Worm (Caenorhabditis elegans): ENCODE data around the gene C49C3.6.
A peak's percentile ranks its signal among the peaks of the same experiment; 100 is the strongest.

C49C3.6 gene

ce11 chrIV:17316398-17316797, 14.9 kb upstream of the C49C3.6 start, which contains the start of gene C49C3.20:
C49C3.20 (minus strand) TSS chrIV:17316498.
- TF ChIP-seq elt-3 (tag; optimal IDR thresholded peaks at IDR 0.05), result no peak
- no peak for TF ChIP-seq fkh-10 (GFP tag; optimal IDR thresholded peaks at IDR 0.05)
- no peak for TF ChIP-seq nhr-23 (tag; optimal IDR thresholded peaks at IDR 0.05)
- no peak for TF ChIP-seq egl-5 (tag; optimal IDR thresholded peaks at IDR 0.05)
- TF ChIP-seq ztf-4 (tag; optimal IDR thresholded peaks at IDR 0.05), result no peak

ce11 chrIV:17320445-17320844, 10.9 kb upstream of the C49C3.6 start, which contains the start of gene C49C3.4:
C49C3.4 (plus strand) TSS chrIV:17320795.
- TF ChIP-seq pqm-1 (tag; optimal IDR thresholded peaks at IDR 0.05) (peak; percentile 20), nhr-67 (tag; optimal IDR thresholded peaks at IDR 0.05) (no peak), egl-5 (tag; optimal IDR thresholded peaks at IDR 0.05) (no peak), elt-2 (tag; optimal IDR thresholded peaks at IDR 0.05) (peak; percentile 70), nhr-12 (tag; optimal IDR thresholded peaks at IDR 0.05) (no peak), nhr-77 (tag; optimal IDR thresholded peaks at IDR 0.05) (no peak), fkh-2 (tag; optimal IDR thresholded peaks at IDR 0.05) (no peak), nhr-43 (tag; optimal IDR thresholded peaks at IDR 0.05; ENCODE audit: poor library complexity, severe bottlenecking) (no peak)

- TF ChIP-seq elt-2 (tag; optimal IDR thresholded peaks at IDR 0.05) (peak; percentile 13), hmg-11 (tag; optimal IDR thresholded peaks at IDR 0.05) (peak; percentile 36), ztf-11 (tag; optimal IDR thresholded peaks at IDR 0.05) (no peak), skn-1 (tag; optimal IDR thresholded peaks at IDR 0.05) (no peak), ama-1 (optimal IDR thresholded peaks at IDR 0.05) (peak; percentile 45), ceh-28 (tag; optimal IDR thresholded peaks at IDR 0.05) (peak; percentile 25), pha-4 (tag; optimal IDR thresholded peaks at IDR 0.05) (peak; percentile 17), nhr-12 (tag; optimal IDR thresholded peaks at IDR 0.05) (no peak), sea-2 (GFP tag; optimal IDR thresholded peaks at IDR 0.05) (peak; percentile 4)
These were observed 2.5 kb upstream of the C49C3.6 start, which contains the start of gene ceh-88 for ce11 chrIV:17328834-17329233. ceh-88 (plus strand) TSS chrIV:17329188.

- TF ChIP-seq fkh-10 (GFP tag; optimal IDR thresholded peaks at IDR 0.05), result no peak
- no peak for TF ChIP-seq nhr-12 (tag; optimal IDR thresholded peaks at IDR 0.05)
- TF ChIP-seq lsy-12 (tag; optimal IDR thresholded peaks at IDR 0.05), result no peak
- no peak for TF ChIP-seq nhr-23 (tag; optimal IDR thresholded peaks at IDR 0.05)
These were observed 934 bp downstream of the C49C3.6 start, which contains the start of gene C49C3.7 for ce11 chrIV:17332261-17332660. C49C3.7 (plus strand) TSS chrIV:17332561.

- TF ChIP-seq nhr-67 (tag; optimal IDR thresholded peaks at IDR 0.05) (no peak), elt-3 (tag; optimal IDR thresholded peaks at IDR 0.05) (no peak), eor-1 (tag; optimal IDR thresholded peaks at IDR 0.05) (no peak), nfya-1 (tag; optimal IDR thresholded peaks at IDR 0.05; ENCODE audit: insufficient read depth) (peak; percentile 66), lin-39 (tag; optimal IDR thresholded peaks at IDR 0.05) (peak; percentile 12), lin-15B (tag; optimal IDR thresholded peaks at IDR 0.05) (peak; percentile 53), unc-39 (tag; optimal IDR thresholded peaks at IDR 0.05) (no peak), elt-2 (tag; optimal IDR thresholded peaks at IDR 0.05) (peak; percentile 36), nhr-23 (tag; optimal IDR thresholded peaks at IDR 0.05) (peak; percentile 17), hmg-11 (tag; optimal IDR thresholded peaks at IDR 0.05) (peak; percentile 45), fos-1 (tag; optimal IDR thresholded peaks at IDR 0.05) (no peak), ztf-4 (tag; optimal IDR thresholded peaks at IDR 0.05) (no peak), ama-1 (optimal IDR thresholded peaks at IDR 0.05) (no peak), tbx-2 (tag; optimal IDR thresholded peaks at IDR 0.05) (no peak), pha-4 (tag; optimal IDR thresholded peaks at IDR 0.05) (peak; percentile 40)
These were observed 2.4 kb downstream of the C49C3.6 start, which contains the start of gene C49C3.15 for ce11 chrIV:17333542-17334281. C49C3.15 (plus strand) TSS chrIV:17334231.

ce11 chrIV:17335031-17335430, 3.7 kb downstream of the C49C3.6 start, which contains the start of gene C49C3.8:
C49C3.8 (plus strand) TSS chrIV:17335203.
- TF ChIP-seq ztf-4 (tag; optimal IDR thresholded peaks at IDR 0.05) (no peak), fos-1 (tag; optimal IDR thresholded peaks at IDR 0.05) (no peak), egl-5 (tag; optimal IDR thresholded peaks at IDR 0.05) (peak; percentile 14), pha-4 (tag; optimal IDR thresholded peaks at IDR 0.05) (peak; percentile 26), nfya-1 (tag; optimal IDR thresholded peaks at IDR 0.05; ENCODE audit: insufficient read depth) (peak; percentile 24)
